Fruit fly (Drosophila melanogaster): ENCODE measurements around the gene CG5043.

DNA sequence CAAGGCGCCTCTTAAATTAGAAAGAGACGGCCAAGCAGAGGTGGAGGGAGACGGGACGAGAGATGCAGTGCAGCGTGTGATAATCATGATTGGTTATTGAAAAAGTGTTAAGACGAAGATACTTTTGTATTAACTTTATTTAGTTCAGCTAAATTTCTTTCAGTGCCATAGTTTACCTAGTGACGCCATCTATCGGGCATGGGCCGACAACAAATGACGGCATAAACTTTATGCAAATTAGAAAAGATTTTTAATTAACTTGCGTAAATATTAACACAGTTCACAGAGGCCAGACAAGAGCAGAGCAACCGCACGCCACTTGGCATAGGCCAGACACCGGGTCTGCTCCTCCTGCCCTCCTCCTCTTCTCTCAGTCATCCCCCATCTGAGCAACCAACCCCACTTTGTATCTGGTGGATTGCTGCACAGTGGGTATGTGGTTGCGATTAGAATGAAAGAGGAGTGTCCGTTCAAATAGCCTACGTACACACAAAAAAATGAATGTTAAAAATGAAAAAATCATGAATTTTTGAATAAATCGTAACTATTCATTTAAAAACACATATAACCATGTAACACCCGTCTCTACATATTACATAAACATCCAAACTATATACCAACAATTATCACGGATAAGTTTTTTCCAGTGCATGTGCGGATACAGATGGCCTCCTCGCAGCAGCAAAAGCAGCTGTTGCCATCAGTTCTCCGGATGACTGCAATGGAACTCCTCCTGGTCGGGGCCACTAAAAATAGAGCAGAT is 32.4 kb downstream of the CG5043 start:
- TF ChIP-seq Met (GFP tag; optimal IDR thresholded peaks at IDR 0.05), result peak; percentile 57
- no peak for TF ChIP-seq CG6854 (GFP tag; optimal IDR thresholded peaks at IDR 0.05)
- peak; percentile 84 for TF ChIP-seq CG3919 (GFP tag; optimal IDR thresholded peaks at IDR 0.05)
- no peak for TF ChIP-seq Blimp-1 (GFP tag; optimal IDR thresholded peaks at IDR 0.05)
- TF ChIP-seq topi (GFP tag; optimal IDR thresholded peaks at IDR 0.05), result peak; percentile 50
- TF ChIP-seq CG8319 (GFP tag; optimal IDR thresholded peaks at IDR 0.05), result peak; percentile 50
- no peak for TF ChIP-seq fd85E (GFP tag; optimal IDR thresholded peaks at IDR 0.05)
- TF ChIP-seq Hr39 (GFP tag; optimal IDR thresholded peaks at IDR 0.05), result peak; percentile 53
- TF ChIP-seq CG8632 (GFP tag; optimal IDR thresholded peaks at IDR 0.05), result peak; percentile 69
- TF ChIP-seq OdsH (GFP tag; optimal IDR thresholded peaks at IDR 0.05), result peak; percentile 76
- peak; percentile 84 for TF ChIP-seq Ets96B (tag; optimal IDR thresholded peaks at IDR 0.05)
